Fruit fly (Drosophila melanogaster) whole organism, embryonic: ENCODE results near the gene Nopp140.

Experiments used
- CG4424 ChIP-seq: fragments of 200-800 bp; sonication (Bioruptor generic); optimal IDR thresholded peaks from 3 replicates; lab custom pipeline; 2016; ENCODE audit warnings: missing biosample characterization, missing genetic modification characterization
- Dp ChIP-seq: fragments of 200-800 bp; sonication (Bioruptor generic); optimal IDR thresholded peaks from 2 replicates; lab custom pipeline; 2018; ENCODE audit warnings: missing biosample characterization, mild to moderate bottlenecking, missing genetic modification characterization, moderate library complexity
- Fer3 ChIP-seq: fragments of 200-800 bp; sonication (Bioruptor generic); optimal IDR thresholded peaks from 2 replicates; lab custom pipeline; 2018; ENCODE audit warnings: missing biosample characterization, mild to moderate bottlenecking, missing genetic modification characterization, moderate library complexity
- Nf-YA ChIP-seq: fragments of 200-800 bp; sonication (Bioruptor generic); IDR thresholded peaks from 2 replicates; pipeline ENCODE4 v1.3.6; 2022; ENCODE audit warnings: missing biosample characterization, missing genetic modification characterization
- Poxn ChIP-seq: fragments of 200-800 bp; sonication (Bioruptor generic); IDR thresholded peaks from 2 replicates; pipeline ENCODE4 v1.3.6; 2022; ENCODE audit warnings: missing biosample characterization, missing genetic modification characterization
- Scr ChIP-seq: fragments of 200-800 bp; sonication (Bioruptor generic); IDR thresholded peaks from 2 replicates; pipeline ENCODE4 v1.3.6; 2022; ENCODE audit warnings: missing biosample characterization, missing genetic modification characterization; ENCODE audit not compliant: partially characterized antibody
- eve ChIP-seq, 2 experiments: fragments of >200 bp; optimal IDR thresholded peaks; 2 replicates each; lab custom pipeline; 2017; ENCODE audit warnings: missing biosample characterization in 2 of 2, missing genetic modification characterization in 2 of 2
- fd3F ChIP-seq: fragments of 200-800 bp; sonication (Bioruptor generic); optimal IDR thresholded peaks from 2 replicates; lab custom pipeline; 2018; ENCODE audit warnings: missing biosample characterization, mild to moderate bottlenecking, missing genetic modification characterization, moderate library complexity
- lola ChIP-seq, 3 experiments: fragments of >200 bp in 2 of 3; fragments of 200-800 bp in 1 of 3; sonication (Bioruptor generic) in 1 of 3; optimal IDR thresholded peaks; 2 replicates each; lab custom pipeline; 2017 to 2019; ENCODE audit warnings: missing biosample characterization in 3 of 3, missing genetic modification characterization in 3 of 3, mild to moderate bottlenecking in 1 of 3, moderate library complexity in 1 of 3
- nerfin-2 ChIP-seq: fragments of 200-800 bp; sonication (Bioruptor generic); IDR thresholded peaks from 2 replicates; pipeline ENCODE4 v1.3.6; 2022; ENCODE audit warnings: missing biosample characterization, missing genetic modification characterization; ENCODE audit not compliant: partially characterized antibody
- zf30C ChIP-seq: fragments of 200-800 bp; sonication (Bioruptor generic); optimal IDR thresholded peaks from 3 replicates; lab custom pipeline; 2018; ENCODE audit warnings: missing biosample characterization, mild to moderate bottlenecking, missing genetic modification characterization

- TF ChIP-seq fd3F (GFP tag; lab: Kevin White, UChicago) (no peak), Nf-YA (GFP tag; lab: Robert Waterston, UW) (no peak), CG4424 (GFP tag; lab: Kevin White, UChicago) (no peak), nerfin-2 (no peak), Dp (GFP tag; lab: Kevin White, UChicago) (no peak), lola (GFP tag; optimal IDR thresholded peaks at IDR 0.05; lab: Kevin White, UChicago) (no peak), Fer3 (tag; lab: Kevin White, UChicago) (no peak), Scr (GFP tag; lab: Robert Waterston, UW) (no peak), eve (GFP tag; optimal IDR thresholded peaks at IDR 0.05; lab: Kevin White, UChicago) (no peak), zf30C (no peak), Poxn (GFP tag; lab: Robert Waterston, UW) (no peak)
Observed at dm6 chr3L:21843307-21843706, 10.7 kb downstream of the Nopp140 start.
